Fruit fly (Drosophila melanogaster): ENCODE results near the gene CG5895.
A peak's percentile ranks its signal among the peaks of the same experiment; 100 is the strongest.

Gene CG5895

dm6 chr3L:16013198-16013982 is 21.9 kb upstream of the CG5895 start (continued):
- TF ChIP-seq fd96Cb (tag; optimal IDR thresholded peaks at IDR 0.05), result peak; percentile 20
- peak; percentile 30 for TF ChIP-seq Sox100B (GFP tag; optimal IDR thresholded peaks at IDR 0.05)
- no peak for TF ChIP-seq cas (GFP tag; IDR thresholded peaks at IDR 0.05)
- peak; percentile 48 for TF ChIP-seq CG14710 (tag; optimal IDR thresholded peaks at IDR 0.05)
- 0 out of 2 replicates have a peak, but pooled peaks have one; percentile 13 for TF ChIP-seq Xrp1 (GFP tag; IDR thresholded peaks at IDR 0.05)
- TF ChIP-seq Ssrp (tag; optimal IDR thresholded peaks at IDR 0.05), result peak; percentile 33
- TF ChIP-seq CG13424 (tag; optimal IDR thresholded peaks at IDR 0.05), result peak; percentile 36
- TF ChIP-seq HLH54F (GFP tag; optimal IDR thresholded peaks at IDR 0.05), result no peak
- peak; percentile 15 for TF ChIP-seq CG9437 (GFP tag; optimal IDR thresholded peaks at IDR 0.05)
- TF ChIP-seq dmrt99B (tag; optimal IDR thresholded peaks at IDR 0.05), result peak; percentile 39
- TF ChIP-seq CG10267 (tag; optimal IDR thresholded peaks at IDR 0.05), result peak; percentile 33
- TF ChIP-seq grau (tag; optimal IDR thresholded peaks at IDR 0.05), result peak; percentile 39
- peak; percentile 50 for TF ChIP-seq CG2678 (tag; optimal IDR thresholded peaks at IDR 0.05)
- 0 out of 3 replicates have a peak, but pooled peaks have one; percentile 22 for TF ChIP-seq row (GFP tag; IDR thresholded peaks at IDR 0.05)
- TF ChIP-seq D19A (tag; optimal IDR thresholded peaks at IDR 0.05), result peak; percentile 10
- TF ChIP-seq run (tag; optimal IDR thresholded peaks at IDR 0.05), result no peak
- TF ChIP-seq Sry-δ (GFP tag; optimal IDR thresholded peaks at IDR 0.05), result no peak
- peak in 1 of 2 experiments; percentile 3 for TF ChIP-seq bsh (GFP tag; optimal IDR thresholded peaks at IDR 0.05)
- TF ChIP-seq CG15269 (tag; optimal IDR thresholded peaks at IDR 0.05), result peak; percentile 42
- peak; percentile 63 for TF ChIP-seq CG31441 (GFP tag; IDR thresholded peaks at IDR 0.05)
- TF ChIP-seq odd (GFP tag; optimal IDR thresholded peaks at IDR 0.05), result no peak
- peak; percentile 43 for TF ChIP-seq phol (tag; optimal IDR thresholded peaks at IDR 0.05)
- peak; percentile 45 for TF ChIP-seq zf30C (GFP tag; optimal IDR thresholded peaks at IDR 0.05)
- TF ChIP-seq dimm (GFP tag; IDR thresholded peaks at IDR 0.05), result no peak
- TF ChIP-seq Hr51 (GFP tag; optimal IDR thresholded peaks at IDR 0.05), result peak in 1 of 2 experiments; percentile 55
- TF ChIP-seq CG7271 (tag; optimal IDR thresholded peaks at IDR 0.05), result peak; percentile 22
- TF ChIP-seq vvl (GFP tag; IDR thresholded peaks at IDR 0.05), result peak; percentile 63; the same call in 1 of the 2 replicates
- TF ChIP-seq CG13894 (tag; optimal IDR thresholded peaks at IDR 0.05), result peak; percentile 11
- peak; percentile 29 for TF ChIP-seq Sox102F (GFP tag; optimal IDR thresholded peaks at IDR 0.05)
- TF ChIP-seq fd3F (GFP tag; optimal IDR thresholded peaks at IDR 0.05), result no peak
- TF ChIP-seq bowl (GFP tag; IDR thresholded peaks at IDR 0.05), result peak; percentile 72; the same call in 1 of the 2 replicates
- TF ChIP-seq bcd (GFP tag; optimal IDR thresholded peaks at IDR 0.05), result no peak
- TF ChIP-seq CG10979 (tag; optimal IDR thresholded peaks at IDR 0.05), result peak; percentile 35
- TF ChIP-seq CG17829 (tag; optimal IDR thresholded peaks at IDR 0.05), result peak; percentile 57
- TF ChIP-seq CG8924 (tag; optimal IDR thresholded peaks at IDR 0.05), result peak; percentile 22
- TF ChIP-seq B-H1 (GFP tag; IDR thresholded peaks at IDR 0.05), result no peak
- no peak for TF ChIP-seq CG13287 (GFP tag; IDR thresholded peaks at IDR 0.05; ENCODE audit: partially characterized antibody)
- TF ChIP-seq CG2712 (tag; optimal IDR thresholded peaks at IDR 0.05), result peak; percentile 70
- TF ChIP-seq PHDP (tag; optimal IDR thresholded peaks at IDR 0.05), result peak; percentile 5
- no peak for TF ChIP-seq CG12104 (GFP tag; optimal IDR thresholded peaks at IDR 0.05)
- TF ChIP-seq CG33557 (GFP tag; optimal IDR thresholded peaks at IDR 0.05), result peak; percentile 22
- TF ChIP-seq CG11504 (tag; optimal IDR thresholded peaks at IDR 0.05), result peak; percentile 68
- peak; percentile 27 for TF ChIP-seq CG9727 (GFP tag; optimal IDR thresholded peaks at IDR 0.05)
- TF ChIP-seq CG6854 (GFP tag; optimal IDR thresholded peaks at IDR 0.05), result no peak
- no peak for TF ChIP-seq CG1024 (GFP tag; IDR thresholded peaks at IDR 0.05)
- TF ChIP-seq CG7786 (GFP tag; optimal IDR thresholded peaks at IDR 0.05), result no peak
- TF ChIP-seq CG17361 (GFP tag; IDR thresholded peaks at IDR 0.05), result peak; percentile 80
